Fruit fly (Drosophila melanogaster) whole organism, prepupa: ENCODE results near the gene Ucp4A.

ENCODE experiments used
- CG10669 ChIP-seq: fragments of 200-800 bp; sonication (Bioruptor generic); optimal IDR thresholded peaks from 3 replicates; lab custom pipeline; 2018; ENCODE audit warnings: missing biosample characterization, mild to moderate bottlenecking, missing genetic modification characterization, moderate library complexity
- CG1621 ChIP-seq: fragments of 200-800 bp; sonication (Bioruptor generic); optimal IDR thresholded peaks from 3 replicates; lab custom pipeline; 2018; ENCODE audit warnings: missing biosample characterization, mild to moderate bottlenecking, missing genetic modification characterization
- CG6854 ChIP-seq: fragments of 200-800 bp; sonication (Bioruptor generic); optimal IDR thresholded peaks from 2 replicates; lab custom pipeline; 2017; ENCODE audit warnings: missing biosample characterization, mild to moderate bottlenecking, missing genetic modification characterization
- Ets96B ChIP-seq: fragments of 200-800 bp; optimal IDR thresholded peaks from 2 replicates; lab custom pipeline; 2019; ENCODE audit warnings: missing biosample characterization, mild to moderate bottlenecking, missing genetic modification characterization, moderate library complexity
- achi ChIP-seq: fragments of 200-800 bp; sonication (Bioruptor generic); optimal IDR thresholded peaks from 3 replicates; lab custom pipeline; 2016; ENCODE audit warnings: missing biosample characterization, missing genetic modification characterization
- fd85E ChIP-seq: fragments of 200-800 bp; sonication (Bioruptor generic); optimal IDR thresholded peaks from 3 replicates; lab custom pipeline; 2016; ENCODE audit warnings: missing biosample characterization, missing genetic modification characterization

DNA sequence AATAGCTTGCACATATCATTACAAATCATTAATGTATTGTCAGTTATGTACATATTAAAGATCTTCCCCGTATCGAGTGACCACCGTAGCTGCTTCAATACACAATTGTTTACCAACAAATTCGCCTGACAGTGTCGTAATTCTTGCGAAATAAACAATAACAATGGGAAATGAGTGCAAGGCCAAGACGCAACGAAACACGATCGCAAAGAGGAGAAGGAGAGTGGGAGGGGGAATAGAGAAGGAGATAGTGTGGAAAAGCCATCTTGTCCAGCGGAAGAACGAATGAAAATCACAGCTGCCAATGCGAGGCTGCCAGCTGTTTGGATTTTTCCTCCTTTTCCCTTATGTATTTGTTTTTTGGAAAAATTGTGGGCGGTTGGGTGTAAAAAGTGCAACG is 40.5 kb downstream of the Ucp4A start:
- TF ChIP-seq CG6854 (GFP tag; lab: Kevin White, UChicago) = no peak
- TF ChIP-seq fd85E (GFP tag; lab: Kevin White, UChicago) = no peak
- no peak for TF ChIP-seq Ets96B (tag; lab: Kevin White, UChicago)
- no peak for TF ChIP-seq CG10669 (GFP tag; lab: Kevin White, UChicago)
- no peak for TF ChIP-seq achi
- no peak for TF ChIP-seq CG1621 (tag; lab: Kevin White, UChicago)
